Worm (Caenorhabditis elegans) whole organism, young adult: Measurements from ENCODE around the gene F59B1.8.

Source experiments
- C06A6.2 ChIP-seq: fragments of 200-800 bp; sonication (Bioruptor generic); conservative IDR thresholded peaks from 2 replicates; pipeline ENCODE4 v1.3.6; 2022; ENCODE audit warnings: missing genetic modification characterization, missing compliant biosample characterization
- athp-1 ChIP-seq: sonication (generic microtip); optimal IDR thresholded peaks from 2 replicates; lab custom pipeline; 2017; ENCODE audit warnings: mild to moderate bottlenecking, missing genetic modification characterization, missing compliant biosample characterization
- ceh-40 ChIP-seq: fragments of 200-800 bp; sonication (Bioruptor generic); IDR thresholded peaks from 2 replicates; pipeline ENCODE4 v1.3.6; 2022; ENCODE audit warnings: missing genetic modification characterization, missing compliant biosample characterization
- hlh-26 ChIP-seq: fragments of 200-800 bp; sonication (Bioruptor generic); conservative IDR thresholded peaks from 2 replicates; pipeline ENCODE4 v1.3.6; 2022; ENCODE audit warnings: missing genetic modification reagents, missing genetic modification characterization, missing compliant biosample characterization
- lin-54 ChIP-seq: fragments of 200-800 bp; sonication (Bioruptor generic); optimal IDR thresholded peaks from 2 replicates; lab custom pipeline; 2018; ENCODE audit warnings: mild to moderate bottlenecking, missing genetic modification characterization, missing compliant biosample characterization
- nhr-80 ChIP-seq: sonication (generic microtip); optimal IDR thresholded peaks from 2 replicates; lab custom pipeline; 2016; ENCODE audit warnings: missing genetic modification characterization, missing compliant biosample characterization
- nhr-90 ChIP-seq: sonication (generic microtip); optimal IDR thresholded peaks from 2 replicates; lab custom pipeline; 2016; ENCODE audit warnings: missing genotype, mild to moderate bottlenecking, missing genetic modification characterization, missing compliant biosample characterization
- snpc-4 ChIP-seq, 5 experiments: fragments of 150-350 bp in 1 of 5; sonication (generic microtip) in 4 of 5; optimal IDR thresholded peaks; 2 replicates each; lab custom pipeline; 2014 to 2018; ENCODE audit warnings: missing genetic modification characterization in 5 of 5, missing biosample characterization in 3 of 5, antibody characterized with exemption in 2 of 5, mild to moderate bottlenecking in 2 of 5, missing compliant biosample characterization in 2 of 5, missing genotype in 2 of 5, moderate library complexity in 2 of 5, missing genetic modification reagents in 1 of 5
- ztf-26 ChIP-seq: sonication (generic microtip); optimal IDR thresholded peaks from 2 replicates; lab custom pipeline; 2017; ENCODE audit warnings: missing genetic modification characterization, missing compliant biosample characterization
- ztf-6 ChIP-seq: fragments of 200-800 bp; sonication (Bioruptor generic); IDR thresholded peaks from 2 replicates; pipeline ENCODE4 v1.3.6; 2022; ENCODE audit warnings: missing genetic modification reagents, missing genetic modification characterization, missing compliant biosample characterization

ce11 chrV:3614397-3614796, 29.6 kb downstream of the F59B1.8 start, which contains the start of gene T22F3.11:
- no peak for TF ChIP-seq lin-54
- no peak for TF ChIP-seq ztf-26 (tag; lab: Kevin White, UChicago)
- TF ChIP-seq nhr-90 (tag; lab: Kevin White, UChicago) = no peak
- TF ChIP-seq nhr-80 = no peak
- no peak for TF ChIP-seq snpc-4 (GFP tag; optimal IDR thresholded peaks at IDR 0.05; lab: Kevin White, UChicago)
- no peak for TF ChIP-seq snpc-4 (tag; optimal IDR thresholded peaks at IDR 0.05; lab: Kevin White, UChicago)
- no peak for TF ChIP-seq ceh-40 (GFP tag; lab: Robert Waterston, UW)
- no peak for TF ChIP-seq C06A6.2 (GFP tag; lab: Robert Waterston, UW)
- no peak for TF ChIP-seq hlh-26 (GFP tag; lab: Robert Waterston, UW)
- no peak for TF ChIP-seq athp-1
- no peak for TF ChIP-seq ztf-6 (GFP tag; lab: Robert Waterston, UW)
